Worm (Caenorhabditis elegans) whole organism, L1 larva: Measurements from ENCODE around the gene pqn-51.

Experiments
- C04F5.9 ChIP-seq: sonication (generic microtip); optimal IDR thresholded peaks from 2 replicates; lab custom pipeline; 2016; ENCODE audit warnings: missing genetic modification characterization, missing compliant biosample characterization
- C34B4.2 ChIP-seq: sonication (generic microtip); optimal IDR thresholded peaks from 2 replicates; lab custom pipeline; 2017; ENCODE audit warnings: mild to moderate bottlenecking, missing genetic modification characterization, missing compliant biosample characterization
- F16B12.6 ChIP-seq: fragments of 150-350 bp; optimal IDR thresholded peaks from 2 replicates; lab custom pipeline; 2014; ENCODE audit warnings: missing biosample characterization, missing genetic modification characterization
- Y116A8C.19 ChIP-seq: sonication (generic microtip); optimal IDR thresholded peaks from 2 replicates; lab custom pipeline; 2016; ENCODE audit warnings: missing compliant biosample characterization, missing genetic modification characterization, borderline replicate concordance
- aha-1 ChIP-seq: fragments of 150-350 bp; optimal IDR thresholded peaks from 2 replicates; lab custom pipeline; 2014; ENCODE audit warnings: missing biosample characterization, missing genetic modification characterization
- alr-1 ChIP-seq: fragments of 200-800 bp; sonication (Bioruptor generic); optimal IDR thresholded peaks from 2 replicates; lab custom pipeline; 2018; ENCODE audit warnings: borderline replicate concordance, mild to moderate bottlenecking, missing genetic modification characterization, missing compliant biosample characterization
- blmp-1 ChIP-seq: fragments of 150-350 bp; optimal IDR thresholded peaks from 2 replicates; lab custom pipeline; 2014; ENCODE audit warnings: missing biosample characterization, missing genetic modification characterization
- ceh-8 ChIP-seq: fragments of 200-800 bp; sonication (Bioruptor generic); optimal IDR thresholded peaks from 2 replicates; lab custom pipeline; 2018; ENCODE audit warnings: mild to moderate bottlenecking, missing genetic modification characterization, moderate library complexity, missing compliant biosample characterization
- ceh-82 ChIP-seq, 3 experiments: fragments of 150-350 bp in 1 of 3; sonication (generic microtip) in 2 of 3; optimal IDR thresholded peaks; 2 replicates each; lab custom pipeline; 2014 to 2017; ENCODE audit warnings: missing biosample characterization in 3 of 3, missing genetic modification characterization in 3 of 3
- ceh-88 ChIP-seq: fragments of 200-800 bp; sonication (Bioruptor generic); IDR thresholded peaks from 2 replicates; pipeline ENCODE4 v1.3.6; 2022; ENCODE audit warnings: missing genetic modification characterization, missing compliant biosample characterization
- ceh-90 ChIP-seq: sonication (generic microtip); optimal IDR thresholded peaks from 2 replicates; lab custom pipeline; 2016; ENCODE audit warnings: missing genetic modification characterization, missing compliant biosample characterization
- ces-1 ChIP-seq: fragments of 150-350 bp; optimal IDR thresholded peaks from 2 replicates; lab custom pipeline; 2014; ENCODE audit warnings: missing biosample characterization, missing genetic modification reagents, missing genetic modification characterization
- dpl-1 ChIP-seq, 3 experiments: fragments of 150-350 bp in 2 of 3; sonication (generic microtip) in 1 of 3; optimal IDR thresholded peaks; 2 replicates each; lab custom pipeline; 2014 to 2017; ENCODE audit warnings: missing biosample characterization in 3 of 3, missing genetic modification characterization in 3 of 3, missing genetic modification reagents in 3 of 3
- dsc-1 ChIP-seq: sonication (generic microtip); optimal IDR thresholded peaks from 2 replicates; lab custom pipeline; 2016; ENCODE audit warnings: mild to moderate bottlenecking, missing genetic modification characterization, missing compliant biosample characterization
- efl-1 ChIP-seq, 4 experiments: fragments of 150-350 bp; optimal IDR thresholded peaks in 3 of 4; peaks in 1 of 4; 1 replicate in 1 of 4; 2 replicates in 3 of 4; lab custom pipeline; 2014; ENCODE audit warnings: missing biosample characterization in 2 of 4, missing genetic modification characterization in 2 of 4, missing genetic modification reagents in 2 of 4
- egl-13 ChIP-seq: sonication (generic microtip); optimal IDR thresholded peaks from 2 replicates; lab custom pipeline; 2016; ENCODE audit warnings: missing genotype, missing genetic modification reagents, missing genetic modification characterization, missing compliant biosample characterization
- egl-27 ChIP-seq, 2 experiments: fragments of 150-350 bp in 1 of 2; sonication (generic microtip); optimal IDR thresholded peaks; 3 replicates each; lab custom pipeline; 2017 to 2018; ENCODE audit warnings: missing biosample characterization in 2 of 2, missing genetic modification characterization in 2 of 2, missing genetic modification reagents in 2 of 2
- elt-2 ChIP-seq: sonication (generic microtip); optimal IDR thresholded peaks from 2 replicates; lab custom pipeline; 2016; ENCODE audit warnings: missing genetic modification characterization, mild to moderate bottlenecking, inconsistent platforms, missing compliant biosample characterization, missing genetic modification reagents
- elt-3 ChIP-seq, 6 experiments: fragments of 150-350 bp in 1 of 6; sonication (generic microtip); optimal IDR thresholded peaks; 2 replicates each; lab custom pipeline; 2017 to 2018; ENCODE audit warnings: missing biosample characterization in 6 of 6, missing genetic modification characterization in 6 of 6, inconsistent platforms in 1 of 6
- ets-5 ChIP-seq: fragments of 200-800 bp; sonication (Bioruptor generic); IDR thresholded peaks from 2 replicates; pipeline ENCODE4 v1.3.6; 2022; ENCODE audit warnings: missing genetic modification characterization, missing compliant biosample characterization
- fkh-10 ChIP-seq: sonication (generic microtip); optimal IDR thresholded peaks from 2 replicates; lab custom pipeline; 2017; ENCODE audit warnings: missing biosample characterization, missing genetic modification reagents, missing genetic modification characterization
- fkh-8 ChIP-seq: sonication (generic microtip); optimal IDR thresholded peaks from 2 replicates; lab custom pipeline; 2016; ENCODE audit warnings: mild to moderate bottlenecking, missing genetic modification characterization, missing compliant biosample characterization
- fos-1 ChIP-seq: fragments of 150-350 bp; optimal IDR thresholded peaks from 2 replicates; lab custom pipeline; 2014; ENCODE audit warnings: missing biosample characterization, missing genetic modification characterization
- grh-1 ChIP-seq: fragments of 200-800 bp; sonication (Bioruptor generic); IDR thresholded peaks from 2 replicates; pipeline ENCODE4 v1.3.6; 2022; ENCODE audit warnings: missing genetic modification reagents, missing genetic modification characterization, missing compliant biosample characterization
- hlh-4 ChIP-seq: sonication (generic microtip); optimal IDR thresholded peaks from 2 replicates; lab custom pipeline; 2016; ENCODE audit warnings: mild to moderate bottlenecking, missing genetic modification characterization, missing compliant biosample characterization
- jun-1 ChIP-seq: fragments of 150-350 bp; optimal IDR thresholded peaks from 2 replicates; lab custom pipeline; 2014; ENCODE audit warnings: missing biosample characterization, missing genetic modification reagents, missing genetic modification characterization
- lin-13 ChIP-seq: fragments of 150-350 bp; optimal IDR thresholded peaks from 2 replicates; lab custom pipeline; 2014; ENCODE audit warnings: missing biosample characterization, missing genetic modification reagents, missing genetic modification characterization
- lin-14 ChIP-seq: fragments of 200-800 bp; sonication (Bioruptor generic); optimal IDR thresholded peaks from 2 replicates; lab custom pipeline; 2018; ENCODE audit warnings: mild to moderate bottlenecking, missing genetic modification characterization, moderate library complexity, missing compliant biosample characterization
- lin-15B ChIP-seq: fragments of 150-350 bp; sonication (generic microtip); optimal IDR thresholded peaks from 3 replicates; lab custom pipeline; 2014; ENCODE audit warnings: missing biosample characterization, missing genetic modification characterization
- lir-3 ChIP-seq: sonication (generic microtip); optimal IDR thresholded peaks from 2 replicates; lab custom pipeline; 2016; ENCODE audit warnings: mild to moderate bottlenecking, missing genetic modification characterization, moderate library complexity, missing compliant biosample characterization; ENCODE audit not compliant: poor library complexity
- lsy-2 ChIP-seq, 2 experiments: fragments of 150-350 bp; optimal IDR thresholded peaks; 2 replicates each; lab custom pipeline; 2014; ENCODE audit warnings: missing biosample characterization in 2 of 2, missing genetic modification characterization in 2 of 2
- mef-2 ChIP-seq: fragments of 150-350 bp; optimal IDR thresholded peaks from 2 replicates; lab custom pipeline; 2014; ENCODE audit warnings: missing biosample characterization, missing genetic modification characterization
- mep-1 ChIP-seq: fragments of 150-350 bp; optimal IDR thresholded peaks from 2 replicates; lab custom pipeline; 2014; ENCODE audit warnings: missing biosample characterization, missing genetic modification characterization
- nhr-12 ChIP-seq: sonication (generic microtip); optimal IDR thresholded peaks from 2 replicates; lab custom pipeline; 2017; ENCODE audit warnings: missing biosample characterization, missing genetic modification characterization
- nhr-237 ChIP-seq: fragments of 150-350 bp; optimal IDR thresholded peaks from 2 replicates; lab custom pipeline; 2014; ENCODE audit warnings: missing biosample characterization, missing genetic modification characterization
- nhr-28 ChIP-seq: fragments of 150-350 bp; optimal IDR thresholded peaks from 2 replicates; lab custom pipeline; 2014; ENCODE audit warnings: missing biosample characterization, missing genetic modification characterization
- nhr-77 ChIP-seq: fragments of 150-350 bp; optimal IDR thresholded peaks from 2 replicates; lab custom pipeline; 2014; ENCODE audit warnings: missing biosample characterization, missing genetic modification characterization
- nhr-85 ChIP-seq: sonication (generic microtip); peaks from one replicate; lab custom pipeline; 2016; ENCODE audit warnings: missing genetic modification characterization, inconsistent platforms, missing compliant biosample characterization
- pax-3 ChIP-seq: fragments of 200-800 bp; sonication (Bioruptor generic); optimal IDR thresholded peaks from 2 replicates; lab custom pipeline; 2018; ENCODE audit warnings: mild to moderate bottlenecking, missing genetic modification characterization, moderate library complexity, missing compliant biosample characterization
- pqm-1 ChIP-seq: sonication (generic microtip); optimal IDR thresholded peaks from 3 replicates; lab custom pipeline; 2017; ENCODE audit warnings: missing biosample characterization, missing genetic modification characterization
- skn-1 ChIP-seq: fragments of 150-350 bp; optimal IDR thresholded peaks from 2 replicates; lab custom pipeline; 2014; ENCODE audit warnings: missing biosample characterization, missing genetic modification characterization
- snu-23 ChIP-seq: sonication (generic microtip); optimal IDR thresholded peaks from 2 replicates; lab custom pipeline; 2016; ENCODE audit warnings: missing genetic modification characterization, missing compliant biosample characterization
- sox-4 ChIP-seq: sonication (generic microtip); optimal IDR thresholded peaks from 2 replicates; lab custom pipeline; 2016; ENCODE audit warnings: missing genetic modification characterization, missing compliant biosample characterization
- swsn-7 ChIP-seq: sonication (generic microtip); optimal IDR thresholded peaks from 2 replicates; lab custom pipeline; 2016; ENCODE audit warnings: missing genetic modification characterization, missing compliant biosample characterization
- tbx-2 ChIP-seq: sonication (generic microtip); optimal IDR thresholded peaks from 2 replicates; lab custom pipeline; 2016; ENCODE audit warnings: missing genetic modification characterization, missing compliant biosample characterization
- unc-30 ChIP-seq: sonication (generic microtip); optimal IDR thresholded peaks from 2 replicates; lab custom pipeline; 2017; ENCODE audit warnings: missing biosample characterization, missing genetic modification characterization
- unc-62 ChIP-seq: fragments of 150-350 bp; optimal IDR thresholded peaks from 2 replicates; lab custom pipeline; 2014; ENCODE audit warnings: missing biosample characterization, missing genetic modification reagents, missing genetic modification characterization
- vab-15 ChIP-seq: sonication (generic microtip); optimal IDR thresholded peaks from 2 replicates; lab custom pipeline; 2017; ENCODE audit warnings: missing genotype, mild to moderate bottlenecking, missing genetic modification characterization, missing compliant biosample characterization
- zip-4 ChIP-seq: fragments of 200-800 bp; sonication (Bioruptor generic); optimal IDR thresholded peaks from 2 replicates; lab custom pipeline; 2018; ENCODE audit warnings: mild to moderate bottlenecking, missing genetic modification characterization, moderate library complexity, missing compliant biosample characterization
- ztf-11 ChIP-seq, 2 experiments: sonication (generic microtip); optimal IDR thresholded peaks; 2 replicates each; lab custom pipeline; 2016 to 2017; ENCODE audit warnings: missing genetic modification characterization in 2 of 2, missing biosample characterization in 1 of 2, missing compliant biosample characterization in 1 of 2
- ztf-4 ChIP-seq: fragments of 150-350 bp; optimal IDR thresholded peaks from 2 replicates; lab custom pipeline; 2014; ENCODE audit warnings: missing biosample characterization, missing genetic modification characterization

The pqn-51 gene

DNA sequence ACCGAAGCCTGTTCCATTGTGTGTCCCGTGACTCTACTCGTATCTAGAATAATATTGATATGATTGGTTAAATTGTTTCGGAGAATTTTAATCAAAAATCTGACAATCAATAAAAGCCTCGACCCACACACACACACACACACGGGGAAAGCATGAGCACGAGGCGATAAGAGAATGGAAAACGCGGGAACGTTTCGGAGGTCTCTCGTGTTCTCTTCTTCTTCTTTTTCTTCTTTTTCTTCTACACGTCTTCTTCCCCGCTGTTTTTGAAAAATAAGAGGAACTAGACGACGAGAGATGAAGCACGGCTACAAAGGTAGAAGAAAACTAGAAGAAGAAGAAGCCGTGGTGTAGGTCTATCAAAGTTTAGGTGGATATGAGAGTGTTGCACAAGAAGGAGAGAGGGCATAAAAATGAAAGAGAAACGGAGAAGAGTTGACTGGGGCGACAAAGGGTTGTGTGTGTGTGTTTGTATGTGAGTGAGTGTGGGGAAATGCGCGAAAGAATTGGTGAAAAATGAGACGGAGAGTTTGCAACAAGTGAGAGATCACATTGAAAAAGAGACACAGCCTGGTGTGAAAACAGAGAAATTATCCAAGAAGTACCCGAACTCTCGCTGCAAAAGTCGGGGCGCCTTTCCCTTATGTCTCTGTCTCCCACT lies 15.5 kb downstream of the pqn-51 start, which contains the start of gene mlk-1 (continued):
- TF ChIP-seq pqm-1 (tag; lab: Kevin White, UChicago) (no peak), sox-4 (tag; lab: Kevin White, UChicago) (no peak), F16B12.6 (tag; lab: Kevin White, UChicago) (no peak), dsc-1 (tag; lab: Kevin White, UChicago) (peak; percentile 15), snu-23 (GFP tag; lab: Kevin White, UChicago) (peak; percentile 73), nhr-28 (tag; lab: Kevin White, UChicago) (no peak), pax-3 (tag; lab: Kevin White, UChicago) (no peak), ceh-82 (tag; optimal IDR thresholded peaks at IDR 0.05; lab: Kevin White, UChicago) (peak in 2 of 3 experiments; percentile 27 to 60), fos-1 (no peak), swsn-7 (peak; percentile 70), grh-1 (GFP tag; lab: Robert Waterston, UW) (no peak), mef-2 (tag; lab: Kevin White, UChicago) (peak; percentile 24), lsy-2 (tag; optimal IDR thresholded peaks at IDR 0.05; lab: Kevin White, UChicago) (peak; percentile 39 to 75), mep-1 (tag; lab: Kevin White, UChicago) (no peak), ets-5 (GFP tag; lab: Robert Waterston, UW) (no peak), aha-1 (tag; lab: Kevin White, UChicago) (no peak), ceh-90 (tag; lab: Kevin White, UChicago) (no peak), nhr-12 (no peak), zip-4 (no peak), C34B4.2 (tag; lab: Kevin White, UChicago) (no peak), lin-14 (GFP tag; lab: Kevin White, UChicago) (peak; percentile 96), tbx-2 (tag; lab: Kevin White, UChicago) (peak; percentile 58), nhr-77 (tag; lab: Kevin White, UChicago) (peak; percentile 53), skn-1 (tag; lab: Kevin White, UChicago) (no peak), ceh-88 (no peak), blmp-1 (peak; percentile 80), alr-1 (tag; lab: Kevin White, UChicago) (no peak), elt-3 (tag; optimal IDR thresholded peaks at IDR 0.05; lab: Kevin White, UChicago) (no peak), hlh-4 (tag; lab: Kevin White, UChicago) (no peak), lin-15B (no peak), fkh-10 (peak; percentile 73), ceh-8 (GFP tag; lab: Kevin White, UChicago) (peak; percentile 24), ztf-11 (tag; optimal IDR thresholded peaks at IDR 0.05; lab: Kevin White, UChicago) (no peak), nhr-237 (tag; lab: Kevin White, UChicago) (no peak), fkh-8 (tag; lab: Kevin White, UChicago) (peak; percentile 79), lin-13 (GFP tag; lab: Kevin White, UChicago) (peak; percentile 8), jun-1 (tag; lab: Kevin White, UChicago) (peak; percentile 36), nhr-85 (tag; lab: Kevin White, UChicago) (peak; percentile 51), lir-3 (tag; lab: Kevin White, UChicago) (peak; percentile 19), egl-13 (tag; lab: Kevin White, UChicago) (peak; percentile 28), C04F5.9 (tag; lab: Kevin White, UChicago) (no peak), egl-27 (tag; optimal IDR thresholded peaks at IDR 0.05; lab: Kevin White, UChicago) (no peak), Y116A8C.19 (tag; lab: Kevin White, UChicago) (no peak), elt-2 (tag; lab: Kevin White, UChicago) (peak; percentile 48), unc-30 (tag; lab: Kevin White, UChicago) (no peak), ztf-4 (tag; lab: Kevin White, UChicago) (no peak), vab-15 (tag; lab: Kevin White, UChicago) (no peak), dpl-1 (GFP tag; optimal IDR thresholded peaks at IDR 0.05; lab: Kevin White, UChicago) (peak in 2 of 3 experiments; percentile 6 to 36), efl-1 (optimal IDR thresholded peaks at IDR 0.05; lab: Kevin White, UChicago) (peak; percentile 56 to 68), efl-1 (GFP tag; optimal IDR thresholded peaks at IDR 0.05 in 1 of 2; lab: Kevin White, UChicago) (peak; percentile 37 to 90), ces-1 (GFP tag; lab: Kevin White, UChicago) (no peak), unc-62 (no peak)
